Worm (Caenorhabditis elegans): ENCODE results near the gene F25E5.2.

F25E5.2 gene

ce11 chrV:7424336-7424735 lies 30.8 kb upstream of the F25E5.2 start, which contains the start of gene F18E3.10:
TSS of gene F18E3.10 (minus strand) at chrV:7424436.
- no peak for TF ChIP-seq nhr-23 (tag; optimal IDR thresholded peaks at IDR 0.05)
- no peak for TF ChIP-seq zag-1 (tag; optimal IDR thresholded peaks at IDR 0.05)
- no peak for TF ChIP-seq sem-4 (tag; optimal IDR thresholded peaks at IDR 0.05)
- no peak for TF ChIP-seq ama-1 (optimal IDR thresholded peaks at IDR 0.05)
- no peak for TF ChIP-seq R02D3.7 (tag; optimal IDR thresholded peaks at IDR 0.05)
- no peak for TF ChIP-seq unc-55 (GFP tag; optimal IDR thresholded peaks at IDR 0.05)
- no peak for TF ChIP-seq nhr-237 (tag; optimal IDR thresholded peaks at IDR 0.05)
- TF ChIP-seq aly-2 (tag; optimal IDR thresholded peaks at IDR 0.05) = no peak
- no peak for TF ChIP-seq nhr-6 (tag; optimal IDR thresholded peaks at IDR 0.05)

DNA sequence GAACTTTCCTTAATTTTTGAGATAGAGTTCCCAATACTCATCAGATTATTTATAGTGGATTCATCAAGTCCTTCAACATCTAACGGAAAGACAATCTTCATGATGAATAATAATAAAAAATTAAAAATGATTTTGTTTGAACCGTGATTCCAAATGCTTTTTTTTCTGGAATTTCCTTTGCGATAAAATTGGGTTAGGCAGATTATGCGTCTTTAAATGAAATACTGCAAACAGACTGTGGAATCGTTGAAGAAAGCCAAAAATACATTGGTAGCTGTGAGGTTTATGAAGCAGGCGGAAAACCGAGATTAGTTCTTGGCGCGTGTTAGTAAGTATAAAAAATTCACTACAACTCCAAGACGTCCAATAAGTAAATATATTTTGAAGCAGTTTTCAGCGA lies 28.5 kb upstream of the F25E5.2 start, which contains the start of gene srw-68:
TSS of gene srw-68 (minus strand) at position 101 of the 400 bp plus-strand sequence.
- TF ChIP-seq elt-1 (tag; optimal IDR thresholded peaks at IDR 0.05) = no peak
- TF ChIP-seq sma-3 (GFP tag; optimal IDR thresholded peaks at IDR 0.05) = no peak
- TF ChIP-seq fos-1 (tag; optimal IDR thresholded peaks at IDR 0.05) = no peak
- TF ChIP-seq unc-55 (GFP tag; optimal IDR thresholded peaks at IDR 0.05) = no peak
- TF ChIP-seq aly-2 (tag; optimal IDR thresholded peaks at IDR 0.05) = no peak
- no peak for TF ChIP-seq sem-4 (tag; optimal IDR thresholded peaks at IDR 0.05)
- no peak for TF ChIP-seq mdl-1 (tag; optimal IDR thresholded peaks at IDR 0.05)
- TF ChIP-seq ceh-82 (tag; optimal IDR thresholded peaks at IDR 0.05) = no peak
- TF ChIP-seq ztf-4 (tag; optimal IDR thresholded peaks at IDR 0.05) = no peak
- TF ChIP-seq snpc-4 (tag; optimal IDR thresholded peaks at IDR 0.05) = no peak
- TF ChIP-seq lsy-2 (tag; optimal IDR thresholded peaks at IDR 0.05) = no peak
- TF ChIP-seq nhr-11 (tag; optimal IDR thresholded peaks at IDR 0.05) = no peak
- no peak for TF ChIP-seq skn-1 (tag; optimal IDR thresholded peaks at IDR 0.05)
- no peak for TF ChIP-seq unc-62 (GFP tag; optimal IDR thresholded peaks at IDR 0.05)

- TF ChIP-seq nhr-129 (tag; optimal IDR thresholded peaks at IDR 0.05) (no peak), mdl-1 (tag; optimal IDR thresholded peaks at IDR 0.05) (no peak), blmp-1 (tag; optimal IDR thresholded peaks at IDR 0.05; ENCODE audit: insufficient read depth) (no peak), ztf-11 (tag; optimal IDR thresholded peaks at IDR 0.05) (no peak), sma-9 (GFP tag; optimal IDR thresholded peaks at IDR 0.05) (no peak), sma-9 (tag; optimal IDR thresholded peaks at IDR 0.05) (no peak), nhr-21 (tag; optimal IDR thresholded peaks at IDR 0.05) (no peak), C34F6.9 (tag; optimal IDR thresholded peaks at IDR 0.05) (no peak), nhr-23 (tag; optimal IDR thresholded peaks at IDR 0.05) (no peak), unc-39 (tag; optimal IDR thresholded peaks at IDR 0.05) (no peak), lsy-2 (tag; optimal IDR thresholded peaks at IDR 0.05) (no peak), sma-3 (GFP tag; optimal IDR thresholded peaks at IDR 0.05) (no peak), nhr-10 (tag; optimal IDR thresholded peaks at IDR 0.05) (no peak), ZK546.5 (tag; optimal IDR thresholded peaks at IDR 0.05) (no peak), elt-1 (tag; optimal IDR thresholded peaks at IDR 0.05) (no peak), peb-1 (tag; optimal IDR thresholded peaks at IDR 0.05) (no peak), lin-39 (tag; optimal IDR thresholded peaks at IDR 0.05) (no peak), mab-5 (tag; optimal IDR thresholded peaks at IDR 0.05) (no peak), snpc-4 (tag; optimal IDR thresholded peaks at IDR 0.05) (no peak), R02D3.7 (tag; optimal IDR thresholded peaks at IDR 0.05) (no peak)
Measured at ce11 chrV:7428880-7429279, 26.2 kb upstream of the F25E5.2 start, which contains the start of gene srw-69. TSS of gene srw-69 (minus strand) at chrV:7428980.

DNA sequence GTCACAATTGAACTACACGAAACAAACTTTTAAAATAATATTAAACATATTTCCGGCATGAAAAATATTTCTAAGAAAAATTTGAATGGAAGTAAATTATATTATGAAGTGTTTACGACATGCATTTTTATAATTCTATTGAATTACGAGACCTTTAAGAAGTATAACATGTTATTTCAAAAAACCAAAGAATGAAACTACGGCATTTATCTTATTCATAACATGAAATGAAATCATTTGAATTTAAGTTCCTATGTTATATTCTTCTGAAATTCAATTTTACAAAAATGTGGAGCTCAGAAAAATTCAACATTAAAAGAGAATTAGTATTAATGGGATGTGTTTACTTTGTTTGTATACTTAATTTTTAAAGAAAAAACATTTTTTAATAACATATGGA lies 24.1 kb upstream of the F25E5.2 start, which contains the start of gene srw-71:
TSS of gene srw-71 (minus strand) at position 101 of the 400 bp plus-strand sequence.
- no peak for TF ChIP-seq nhr-77 (tag; optimal IDR thresholded peaks at IDR 0.05)
- TF ChIP-seq sem-4 (tag; optimal IDR thresholded peaks at IDR 0.05) = no peak
- TF ChIP-seq mdl-1 (tag; optimal IDR thresholded peaks at IDR 0.05) = no peak
- no peak for TF ChIP-seq blmp-1 (tag; optimal IDR thresholded peaks at IDR 0.05; ENCODE audit: insufficient read depth)
- no peak for TF ChIP-seq ama-1 (optimal IDR thresholded peaks at IDR 0.05)
- no peak for TF ChIP-seq Y55F3AM.14 (GFP tag; optimal IDR thresholded peaks at IDR 0.05)
- TF ChIP-seq ztf-1 (GFP tag; conservative IDR thresholded peaks at IDR 0.05) = no peak
- TF ChIP-seq snpc-4 (tag; optimal IDR thresholded peaks at IDR 0.05) = no peak
- no peak for TF ChIP-seq nhr-12 (tag; optimal IDR thresholded peaks at IDR 0.05)
- TF ChIP-seq ceh-82 (tag; optimal IDR thresholded peaks at IDR 0.05) = no peak
- no peak for TF ChIP-seq lin-13 (GFP tag; optimal IDR thresholded peaks at IDR 0.05)
- no peak for TF ChIP-seq nhr-6 (tag; optimal IDR thresholded peaks at IDR 0.05)
- TF ChIP-seq mbf-1 (tag; optimal IDR thresholded peaks at IDR 0.05) = no peak
- TF ChIP-seq nhr-10 (tag; optimal IDR thresholded peaks at IDR 0.05) = no peak
- TF ChIP-seq nhr-129 (tag; optimal IDR thresholded peaks at IDR 0.05) = no peak
- no peak for TF ChIP-seq skn-1 (tag; optimal IDR thresholded peaks at IDR 0.05)
- TF ChIP-seq lin-11 (tag; optimal IDR thresholded peaks at IDR 0.05) = no peak
- TF ChIP-seq F13H6.1 (tag; optimal IDR thresholded peaks at IDR 0.05) = no peak

Measured in whole organism, L2 larva.